Worm (Caenorhabditis elegans): ENCODE results near the gene thoc-2.

Gene thoc-2

DNA sequence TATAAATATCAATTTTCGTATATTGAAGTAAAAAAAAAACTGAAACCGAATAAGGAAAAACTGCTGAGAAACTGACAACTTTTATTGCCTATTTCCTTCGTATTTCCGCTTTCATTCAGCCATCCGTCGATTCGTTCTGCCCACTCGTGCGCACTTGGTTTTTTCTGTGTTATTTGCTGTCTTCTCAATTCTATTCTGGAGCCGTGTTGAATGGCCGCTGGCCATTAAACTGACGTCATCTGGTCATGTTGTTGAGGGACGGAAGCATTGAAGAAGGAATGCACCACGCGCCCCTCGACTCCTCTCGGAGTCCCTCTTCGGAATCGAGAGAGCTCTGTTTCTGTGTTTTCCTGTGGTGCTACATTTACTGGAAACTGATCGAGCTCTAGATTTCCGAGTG lies 19.3 kb upstream of the thoc-2 start (continued):
- TF ChIP-seq dpl-1 (GFP tag; optimal IDR thresholded peaks at IDR 0.05) (no peak), Y75B8A.6 (GFP tag; IDR thresholded peaks at IDR 0.05) (no peak), tag-97 (GFP tag; IDR thresholded peaks at IDR 0.05) (no peak), nhr-41 (GFP tag; IDR thresholded peaks at IDR 0.05) (no peak), Y105C5A.15 (GFP tag; IDR thresholded peaks at IDR 0.05) (no peak), nhr-76 (tag; optimal IDR thresholded peaks at IDR 0.05) (no peak), spr-1 (tag; optimal IDR thresholded peaks at IDR 0.05) (no peak), spr-3 (GFP tag; optimal IDR thresholded peaks at IDR 0.05) (no peak), jun-1 (tag; optimal IDR thresholded peaks at IDR 0.05) (no peak), ceh-20 (GFP tag; IDR thresholded peaks at IDR 0.05) (no peak), dmd-8 (GFP tag; IDR thresholded peaks at IDR 0.05) (no peak), attf-4 (tag; optimal IDR thresholded peaks at IDR 0.05) (no peak), daf-8 (GFP tag; IDR thresholded peaks at IDR 0.05) (no peak), F37D6.2 (tag; optimal IDR thresholded peaks at IDR 0.05) (peak; percentile 38), lin-13 (GFP tag; optimal IDR thresholded peaks at IDR 0.05) (no peak), dve-1 (tag; optimal IDR thresholded peaks at IDR 0.05; ENCODE audit: insufficient read depth) (no peak), T26A8.4 (GFP tag; IDR thresholded peaks at IDR 0.05) (no peak)

DNA sequence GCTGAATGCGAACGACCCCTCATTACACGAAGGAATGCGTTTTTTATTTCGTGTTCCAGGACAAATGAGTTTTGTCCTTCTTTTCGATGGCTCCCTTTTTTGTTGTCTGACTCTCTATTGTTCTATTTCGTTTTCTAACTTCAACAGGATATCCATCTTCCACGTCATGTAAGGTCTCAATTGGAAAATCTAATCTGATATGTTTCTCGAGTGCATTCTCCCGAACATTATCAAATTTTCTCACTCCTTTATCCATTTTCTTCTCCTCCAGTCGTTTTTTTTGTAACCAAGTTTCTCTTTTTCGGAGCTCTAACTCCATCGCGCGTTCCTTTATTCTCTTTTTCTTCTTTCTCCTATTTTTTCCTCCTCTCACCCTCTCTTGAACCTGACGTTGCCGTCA lies 17.4 kb upstream of the thoc-2 start:
- TF ChIP-seq Y75B8A.6 (GFP tag; IDR thresholded peaks at IDR 0.05) (no peak), ctbp-1 (GFP tag; IDR thresholded peaks at IDR 0.05) (peak; percentile 65; the same call in 1 of the 2 replicates), ces-1 (GFP tag; optimal IDR thresholded peaks at IDR 0.05) (peak; percentile 91), lir-3 (tag; optimal IDR thresholded peaks at IDR 0.05) (no peak), mes-2 (tag; optimal IDR thresholded peaks at IDR 0.05; ENCODE audit: poor library complexity, severe bottlenecking) (no peak), lsy-2 (tag; optimal IDR thresholded peaks at IDR 0.05) (peak in 1 of 2 experiments; percentile 15), ceh-28 (tag; optimal IDR thresholded peaks at IDR 0.05) (no peak), rbr-2 (tag; optimal IDR thresholded peaks at IDR 0.05) (peak; percentile 17), nhr-42 (GFP tag; IDR thresholded peaks at IDR 0.05) (no peak), madf-5 (GFP tag; IDR thresholded peaks at IDR 0.05) (no peak), fkh-10 (GFP tag; optimal IDR thresholded peaks at IDR 0.05) (peak; percentile 73), Y5F2A.4 (GFP tag; optimal IDR thresholded peaks at IDR 0.05) (no peak)

- TF ChIP-seq vab-7 (GFP tag; IDR thresholded peaks at IDR 0.05): 0 out of 2 replicates have a peak, but pooled peaks have one; percentile 7
- TF ChIP-seq hlh-11 (tag; optimal IDR thresholded peaks at IDR 0.05): no peak
- TF ChIP-seq nhr-102 (tag; optimal IDR thresholded peaks at IDR 0.05): no peak
- no peak for TF ChIP-seq dpl-1 (GFP tag; optimal IDR thresholded peaks at IDR 0.05)
- 0 out of 2 replicates have a peak, but pooled peaks have one; percentile 10 for TF ChIP-seq hmg-1.1 (GFP tag; IDR thresholded peaks at IDR 0.05)
- no peak for TF ChIP-seq attf-4 (tag; optimal IDR thresholded peaks at IDR 0.05)
- TF ChIP-seq unc-62 (GFP tag; optimal IDR thresholded peaks at IDR 0.05 in 1 of 2): peak in 1 of 2 experiments; percentile 53
- TF ChIP-seq unc-62 (tag; optimal IDR thresholded peaks at IDR 0.05): no peak
- peak; percentile 7 for TF ChIP-seq hlh-30 (tag; optimal IDR thresholded peaks at IDR 0.05; ENCODE audit: insufficient read depth)
- no peak for TF ChIP-seq mdt-29 (GFP tag; IDR thresholded peaks at IDR 0.05)
- TF ChIP-seq aha-1 (tag): peak; percentile 61
These were observed 16.4 kb upstream of the thoc-2 start for ce11 chrIII:6351438-6351837.

DNA sequence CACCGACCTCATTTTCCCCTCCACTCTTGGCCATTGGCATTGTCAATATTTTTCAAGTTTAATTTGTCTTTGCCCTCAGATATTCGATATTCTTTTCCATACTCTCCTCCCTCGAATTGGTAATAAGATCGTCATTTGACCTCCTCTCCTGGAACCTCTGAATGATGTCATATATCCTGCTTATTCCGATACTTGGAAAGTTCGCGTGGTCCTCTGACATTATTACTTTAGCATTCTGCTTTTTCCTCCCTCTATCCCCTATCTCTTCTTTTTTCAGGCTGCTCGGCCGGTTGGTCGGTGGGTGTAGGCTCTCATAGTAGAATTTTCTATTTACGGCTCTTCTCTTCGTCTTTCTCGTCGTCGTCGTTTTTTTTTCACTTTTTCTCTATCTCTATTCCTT lies 15.4 kb upstream of the thoc-2 start:
- TF ChIP-seq ceh-44 (GFP tag; IDR thresholded peaks at IDR 0.05): no peak
- peak; percentile 32 for TF ChIP-seq mep-1 (tag; optimal IDR thresholded peaks at IDR 0.05)
- no peak for TF ChIP-seq spr-3 (GFP tag; optimal IDR thresholded peaks at IDR 0.05)
- TF ChIP-seq fkh-10 (GFP tag; optimal IDR thresholded peaks at IDR 0.05): peak; percentile 87
- peak; percentile 23 for TF ChIP-seq hlh-30 (tag; optimal IDR thresholded peaks at IDR 0.05; ENCODE audit: insufficient read depth)
- TF ChIP-seq daf-16 (GFP tag; optimal IDR thresholded peaks at IDR 0.05): no peak
- TF ChIP-seq daf-16 (tag; optimal IDR thresholded peaks at IDR 0.05): no peak
- peak; percentile 34 for TF ChIP-seq ces-1 (GFP tag; optimal IDR thresholded peaks at IDR 0.05)
- peak; percentile 12 for TF ChIP-seq zag-1 (tag; optimal IDR thresholded peaks at IDR 0.05)
- TF ChIP-seq F37D6.2 (tag; optimal IDR thresholded peaks at IDR 0.05): peak; percentile 6
- TF ChIP-seq lsy-2 (tag; optimal IDR thresholded peaks at IDR 0.05): peak in 1 of 2 experiments; percentile 12
- peak; percentile 57; the same call in 1 of the 2 replicates for TF ChIP-seq ctbp-1 (GFP tag; IDR thresholded peaks at IDR 0.05)
- TF ChIP-seq rbr-2 (tag; optimal IDR thresholded peaks at IDR 0.05): peak; percentile 39
- TF ChIP-seq daf-8 (GFP tag; IDR thresholded peaks at IDR 0.05): no peak
- TF ChIP-seq aha-1 (tag): peak; percentile 94
- peak in 1 of 2 experiments; percentile 5 for TF ChIP-seq mdl-1 (tag; optimal IDR thresholded peaks at IDR 0.05)

Measured in whole organism, L4 larva.